Worm (Caenorhabditis elegans): ENCODE results near the gene F53A9.8.

ce11 chrX:8714845-8715244 is 3.9 kb downstream of the F53A9.8 start:
- TF ChIP-seq sem-2 (GFP tag; optimal IDR thresholded peaks at IDR 0.05) (no peak), nhr-28 (tag; optimal IDR thresholded peaks at IDR 0.05) (no peak), lin-13 (tag; optimal IDR thresholded peaks at IDR 0.05) (no peak), pha-4 (tag; optimal IDR thresholded peaks at IDR 0.05) (no peak), blmp-1 (tag; optimal IDR thresholded peaks at IDR 0.05) (no peak), ces-1 (GFP tag; optimal IDR thresholded peaks at IDR 0.05) (no peak), ztf-11 (tag; optimal IDR thresholded peaks at IDR 0.05) (no peak), snpc-4 (tag; optimal IDR thresholded peaks at IDR 0.05) (no peak), lsy-2 (tag; optimal IDR thresholded peaks at IDR 0.05) (no peak), unc-62 (GFP tag; optimal IDR thresholded peaks at IDR 0.05) (no peak), ceh-43 (GFP tag; optimal IDR thresholded peaks at IDR 0.05) (no peak), elt-3 (tag; optimal IDR thresholded peaks at IDR 0.05) (no peak)

All from whole organism, mixed stage, embryonic.